Worm (Caenorhabditis elegans): ENCODE data around the gene fkh-5.

ce11 chrIII:4893540-4893939 lies 49.1 kb downstream of the fkh-5 start, which contains the start of gene F26F4.6:
- TF ChIP-seq ZK185.1 (tag; optimal IDR thresholded peaks at IDR 0.05; ENCODE audit: poor library complexity, severe bottlenecking) = no peak
- TF ChIP-seq ccch-3 (GFP tag; optimal IDR thresholded peaks at IDR 0.05) = no peak

Data from whole organism, young adult.